Fruit fly (Drosophila melanogaster): ENCODE measurements around the gene GstD11.

Gene GstD11

DNA sequence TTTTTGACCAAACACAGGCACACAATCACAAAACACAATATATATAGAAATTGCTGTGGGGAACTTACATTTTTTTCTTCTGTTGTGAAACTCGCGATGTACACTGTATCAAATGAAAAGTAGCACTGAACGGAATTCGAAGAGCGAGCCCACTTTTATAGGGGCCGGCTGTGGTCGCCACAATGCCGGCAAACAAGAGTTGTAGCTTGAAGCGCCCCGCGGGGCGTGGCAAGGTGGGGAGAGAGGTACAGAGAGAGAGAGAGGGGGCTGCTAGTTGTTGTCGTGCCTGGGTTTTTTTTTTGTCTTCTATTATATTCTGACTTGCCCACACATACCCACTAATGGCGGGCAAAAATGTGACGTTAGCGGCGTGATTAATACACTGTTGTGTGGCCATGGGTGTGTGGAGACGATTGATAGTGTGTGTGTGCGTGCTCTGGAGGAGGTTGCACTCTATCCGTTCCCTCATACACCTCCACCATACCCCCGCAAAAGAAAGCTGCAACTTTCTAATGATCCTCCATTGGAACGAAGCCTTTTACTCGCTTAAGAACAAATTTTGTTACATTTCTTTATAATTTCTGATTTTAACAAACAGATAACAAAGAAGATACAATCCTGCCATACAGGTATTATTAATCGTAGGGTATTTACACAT lies 13.9 kb upstream of the GstD11 start, which contains the start of gene GstD1 (continued):
- TF ChIP-seq pdm3 (GFP tag; optimal IDR thresholded peaks at IDR 0.05), result peak; percentile 43
- peak; percentile 89 for TF ChIP-seq CG32006 (GFP tag; optimal IDR thresholded peaks at IDR 0.05)
- peak; percentile 61 for TF ChIP-seq CG10631 (GFP tag; optimal IDR thresholded peaks at IDR 0.05)
- TF ChIP-seq dsx (GFP tag; optimal IDR thresholded peaks at IDR 0.05; ENCODE audit: poor library complexity, severe bottlenecking), result peak; percentile 20
- TF ChIP-seq CG16779 (tag; optimal IDR thresholded peaks at IDR 0.05), result peak; percentile 36
- TF ChIP-seq Sox14 (GFP tag; optimal IDR thresholded peaks at IDR 0.05), result peak; percentile 67
- no peak for TF ChIP-seq CG8319 (GFP tag; optimal IDR thresholded peaks at IDR 0.05)
- peak; percentile 39 for TF ChIP-seq Ets21C (GFP tag; optimal IDR thresholded peaks at IDR 0.05)
- peak; percentile 62 for TF ChIP-seq fkh (GFP tag; optimal IDR thresholded peaks at IDR 0.05)
- peak; percentile 47 for TF ChIP-seq dac (GFP tag; optimal IDR thresholded peaks at IDR 0.05)
- TF ChIP-seq net (GFP tag; optimal IDR thresholded peaks at IDR 0.05), result peak; percentile 63
- peak; percentile 59 for TF ChIP-seq OdsH (GFP tag; optimal IDR thresholded peaks at IDR 0.05)
- TF ChIP-seq cyc (GFP tag; optimal IDR thresholded peaks at IDR 0.05), result peak; percentile 60
- peak; percentile 75 for TF ChIP-seq eg (GFP tag; IDR thresholded peaks at IDR 0.05)
- no peak for TF ChIP-seq Hr38 (GFP tag; optimal IDR thresholded peaks at IDR 0.05)
- peak; percentile 1 for TF ChIP-seq CG7368 (GFP tag; optimal IDR thresholded peaks at IDR 0.05)
- peak; percentile 40 for TF ChIP-seq CG10669 (GFP tag; optimal IDR thresholded peaks at IDR 0.05)
- peak; percentile 74 for TF ChIP-seq achi (GFP tag; optimal IDR thresholded peaks at IDR 0.05)
- peak; percentile 59 for TF ChIP-seq CG11294 (GFP tag; IDR thresholded peaks at IDR 0.05)
- TF ChIP-seq CG8632 (GFP tag; optimal IDR thresholded peaks at IDR 0.05), result no peak

DNA sequence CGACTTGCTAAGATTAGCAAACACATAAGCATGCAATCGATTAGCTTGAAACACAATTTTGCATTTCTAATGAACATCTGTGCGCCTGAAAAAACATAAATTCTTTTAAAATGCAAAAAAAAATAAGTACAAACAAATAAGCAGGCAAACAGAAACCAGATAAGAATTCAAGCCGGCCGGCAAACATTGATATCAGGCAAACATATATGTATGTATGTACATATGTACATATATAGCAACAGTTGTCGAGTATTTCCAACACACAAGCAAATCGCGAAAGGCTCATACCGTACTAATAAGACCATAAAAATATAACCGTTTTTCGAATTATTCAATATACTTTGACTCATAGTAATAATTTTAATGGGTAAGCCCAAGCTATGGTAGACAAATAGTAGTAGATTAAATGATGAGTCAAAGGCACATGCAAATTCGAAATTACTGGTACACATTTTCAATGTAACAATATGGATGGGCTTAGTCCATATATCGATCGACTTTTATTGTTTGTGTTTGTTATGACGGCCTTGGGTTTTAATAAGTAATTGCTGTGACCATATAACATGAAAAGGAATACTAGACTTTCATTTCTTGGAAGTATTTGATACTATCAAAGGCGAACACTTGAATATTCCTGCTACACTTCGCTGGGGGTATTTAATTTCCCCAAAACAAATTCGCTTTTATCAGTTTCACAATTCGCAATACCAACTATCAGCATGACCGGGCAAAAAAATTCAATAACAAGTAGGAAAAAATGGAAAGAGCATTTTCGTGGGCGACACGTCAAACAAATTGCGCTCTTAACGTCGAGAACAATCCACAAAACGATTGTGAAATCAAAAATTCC lies 13.1 kb upstream of the GstD11 start:
- TF ChIP-seq topi (GFP tag; optimal IDR thresholded peaks at IDR 0.05) (no peak), Sox102F (GFP tag; optimal IDR thresholded peaks at IDR 0.05) (no peak), svp (GFP tag) (peak; percentile 57), ss (GFP tag; optimal IDR thresholded peaks at IDR 0.05) (no peak), CG4318 (GFP tag; optimal IDR thresholded peaks at IDR 0.05) (no peak), fkh (GFP tag; optimal IDR thresholded peaks at IDR 0.05) (peak; percentile 59), Hr39 (GFP tag; optimal IDR thresholded peaks at IDR 0.05) (no peak), CG11294 (GFP tag; IDR thresholded peaks at IDR 0.05) (no peak), vri (GFP tag; optimal IDR thresholded peaks at IDR 0.05) (no peak), Eip78C (GFP tag) (no peak), Gug (GFP tag; IDR thresholded peaks at IDR 0.05) (no peak), salr (GFP tag; optimal IDR thresholded peaks at IDR 0.05) (no peak), CG6854 (GFP tag; optimal IDR thresholded peaks at IDR 0.05) (peak; percentile 10), CG31627 (GFP tag; optimal IDR thresholded peaks at IDR 0.05) (no peak), CG11762 (GFP tag; optimal IDR thresholded peaks at IDR 0.05; ENCODE audit: insufficient read depth) (no peak), CG10631 (GFP tag; optimal IDR thresholded peaks at IDR 0.05) (peak; percentile 28), Sox14 (GFP tag; optimal IDR thresholded peaks at IDR 0.05) (no peak), Ets21C (GFP tag; optimal IDR thresholded peaks at IDR 0.05) (no peak), CG6276 (GFP tag; optimal IDR thresholded peaks at IDR 0.05) (no peak)

DNA sequence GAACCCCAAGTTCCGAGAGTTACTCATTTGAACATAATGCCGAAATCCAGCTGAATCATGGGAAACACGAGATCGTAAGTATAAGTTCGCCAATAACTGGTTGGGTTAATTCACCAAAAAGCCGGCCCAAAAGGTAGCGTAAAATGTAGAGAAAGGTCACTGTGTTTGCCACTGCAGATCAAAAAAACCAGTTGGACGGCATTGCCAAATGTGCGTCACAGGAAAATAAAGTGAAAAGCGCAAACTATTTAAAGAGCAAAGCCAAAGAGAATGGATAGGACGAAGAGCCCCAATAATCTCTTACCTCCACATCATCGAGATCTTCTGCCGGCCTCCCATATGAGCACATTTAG lies 12.5 kb upstream of the GstD11 start:
- TF ChIP-seq CG6276 (GFP tag; optimal IDR thresholded peaks at IDR 0.05) (no peak), Gug (GFP tag; IDR thresholded peaks at IDR 0.05) (no peak), Hr38 (GFP tag; optimal IDR thresholded peaks at IDR 0.05) (no peak), dsx (GFP tag; optimal IDR thresholded peaks at IDR 0.05; ENCODE audit: poor library complexity, severe bottlenecking) (peak; percentile 22), Eip75B (GFP tag; optimal IDR thresholded peaks at IDR 0.05) (no peak), CG9139 (GFP tag; optimal IDR thresholded peaks at IDR 0.05) (no peak), CG15336 (GFP tag; IDR thresholded peaks at IDR 0.05) (no peak; the same call in 1 of the 2 replicates), CG6163 (GFP tag; IDR thresholded peaks at IDR 0.05) (0 out of 3 replicates have a peak, but pooled peaks have one; percentile 44), net (GFP tag; optimal IDR thresholded peaks at IDR 0.05) (no peak), OdsH (GFP tag; optimal IDR thresholded peaks at IDR 0.05) (no peak), CG8119 (GFP tag; IDR thresholded peaks at IDR 0.05) (0 out of 3 replicates have a peak, but pooled peaks have one; percentile 34), CG34406 (GFP tag; optimal IDR thresholded peaks at IDR 0.05) (no peak), Eip78C (GFP tag) (peak; percentile 67), Sox15 (GFP tag; optimal IDR thresholded peaks at IDR 0.05) (no peak), CG6792 (GFP tag; optimal IDR thresholded peaks at IDR 0.05) (no peak), ss (GFP tag; optimal IDR thresholded peaks at IDR 0.05) (peak; percentile 11 to 27), CG16779 (tag; optimal IDR thresholded peaks at IDR 0.05) (no peak), CG6854 (GFP tag; optimal IDR thresholded peaks at IDR 0.05) (no peak), svp (GFP tag) (peak; percentile 58), CG8632 (GFP tag; optimal IDR thresholded peaks at IDR 0.05) (no peak), CG6808 (GFP tag; optimal IDR thresholded peaks at IDR 0.05) (no peak), CG1621 (tag; optimal IDR thresholded peaks at IDR 0.05) (no peak)

Data from whole organism, prepupa.